Worm (Caenorhabditis elegans): ENCODE results near the gene Y75B8A.8.

DNA sequence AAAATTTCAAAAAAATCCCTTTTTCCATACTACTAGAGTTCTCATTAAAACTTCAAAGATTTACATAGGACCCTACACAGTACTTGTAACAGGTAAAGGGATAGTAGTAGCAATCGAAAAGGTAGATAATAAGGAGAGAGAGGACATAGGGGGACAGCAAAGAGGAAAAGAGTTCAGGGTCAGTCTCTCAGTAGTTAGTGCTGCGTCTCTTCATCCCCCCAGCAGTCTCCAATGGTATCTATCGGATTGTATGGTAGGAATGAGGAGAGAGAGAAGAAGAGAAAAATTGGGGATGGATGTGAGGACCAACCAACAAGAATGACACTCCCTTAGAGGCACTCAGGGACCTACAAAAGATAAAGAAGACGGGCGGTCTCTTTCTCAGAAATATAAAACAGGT, 21.1 kb upstream of the Y75B8A.8 start:
- TF ChIP-seq sea-2 (GFP tag; IDR thresholded peaks at IDR 0.05) (no peak), B0336.3 (GFP tag; IDR thresholded peaks at IDR 0.05) (no peak), B0019.2 (GFP tag; conservative IDR thresholded peaks at IDR 0.05) (no peak), unc-130 (GFP tag; optimal IDR thresholded peaks at IDR 0.05) (no peak), Y53G8AR.9 (GFP tag; conservative IDR thresholded peaks at IDR 0.05) (no peak)

All from whole organism, young adult.